Fruit fly (Drosophila melanogaster): Measurements from ENCODE around the gene pon.

DNA sequence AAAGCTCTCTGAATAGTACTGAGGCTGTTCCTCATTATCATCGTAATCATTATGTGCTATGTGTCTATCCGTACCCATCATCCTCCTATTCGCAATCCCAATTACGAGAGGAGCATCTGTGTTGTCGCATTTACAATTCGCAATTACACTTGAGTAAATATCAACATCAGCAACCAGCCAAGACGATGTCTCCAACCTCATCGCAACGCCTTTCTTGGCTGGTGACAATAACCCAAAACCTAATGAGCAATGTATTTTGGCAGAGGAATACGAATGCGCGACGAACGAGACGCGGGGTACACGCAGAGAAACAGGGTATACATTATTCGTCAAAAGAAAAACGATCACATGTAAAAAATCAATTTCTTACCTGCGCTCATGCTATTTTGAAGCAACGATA, 25.6 kb upstream of the pon start:
- TF ChIP-seq CG8478 (optimal IDR thresholded peaks at IDR 0.05) (no peak), CTCF (optimal IDR thresholded peaks at IDR 0.05) (no peak)
